Worm (Caenorhabditis elegans): Measurements from ENCODE around the gene srw-1.

srw-1 gene

DNA sequence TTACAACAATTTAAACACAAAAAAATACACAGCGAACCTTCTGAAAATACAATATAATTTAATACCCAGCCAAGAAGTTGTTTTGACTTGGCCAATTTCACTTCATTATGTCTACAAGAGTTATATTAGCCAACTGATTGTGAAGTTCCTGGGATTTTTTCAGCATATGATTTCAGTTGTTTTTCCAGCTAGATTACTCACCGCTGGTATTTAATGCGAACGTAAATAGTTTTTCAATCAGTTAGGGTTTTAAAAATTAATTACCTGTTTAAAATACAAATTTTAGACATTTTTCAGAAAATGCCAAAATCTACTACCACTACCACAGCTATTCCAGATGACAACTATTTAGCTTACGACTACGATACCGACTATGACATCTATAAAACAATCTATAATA is 27.6 kb downstream of the srw-1 start, which contains the start of gene srw-14:
Gene srw-14, plus strand, starts transcription at position 301 of the 400 bp plus-strand sequence.
- TF ChIP-seq attf-4 (tag; optimal IDR thresholded peaks at IDR 0.05) (no peak), ceh-62 (tag; optimal IDR thresholded peaks at IDR 0.05) (no peak), hlh-30 (tag; optimal IDR thresholded peaks at IDR 0.05; ENCODE audit: insufficient read depth) (no peak), ZK337.2 (GFP tag; IDR thresholded peaks at IDR 0.05) (no peak), madf-9 (GFP tag; conservative IDR thresholded peaks at IDR 0.05) (no peak), jun-1 (tag; optimal IDR thresholded peaks at IDR 0.05) (no peak), mep-1 (tag; optimal IDR thresholded peaks at IDR 0.05) (no peak), Y5F2A.4 (GFP tag; optimal IDR thresholded peaks at IDR 0.05) (no peak), mxl-2 (GFP tag; conservative IDR thresholded peaks at IDR 0.05) (no peak)

DNA sequence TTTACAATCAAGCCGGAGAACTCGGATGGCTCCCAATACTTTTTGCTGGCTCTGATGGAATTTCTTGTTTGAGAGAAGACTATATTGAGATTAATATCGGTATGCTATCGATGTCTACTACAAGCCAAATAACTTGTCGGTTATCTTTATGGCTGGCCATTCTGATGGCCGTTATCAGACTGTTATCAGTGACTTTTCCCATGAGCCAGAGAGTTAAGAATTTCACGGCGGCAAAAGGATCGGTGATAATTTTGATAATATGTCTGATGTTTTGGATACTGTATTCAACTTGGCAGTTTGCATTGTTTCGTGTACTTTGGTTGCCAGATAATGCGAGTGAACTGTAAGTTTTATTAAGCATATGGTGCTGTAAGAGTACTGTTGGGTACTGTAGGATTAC is 28.2 kb downstream of the srw-1 start:
- TF ChIP-seq pqm-1 (tag; optimal IDR thresholded peaks at IDR 0.05) (peak; percentile 41), ctbp-1 (GFP tag; IDR thresholded peaks at IDR 0.05) (no peak)

DNA sequence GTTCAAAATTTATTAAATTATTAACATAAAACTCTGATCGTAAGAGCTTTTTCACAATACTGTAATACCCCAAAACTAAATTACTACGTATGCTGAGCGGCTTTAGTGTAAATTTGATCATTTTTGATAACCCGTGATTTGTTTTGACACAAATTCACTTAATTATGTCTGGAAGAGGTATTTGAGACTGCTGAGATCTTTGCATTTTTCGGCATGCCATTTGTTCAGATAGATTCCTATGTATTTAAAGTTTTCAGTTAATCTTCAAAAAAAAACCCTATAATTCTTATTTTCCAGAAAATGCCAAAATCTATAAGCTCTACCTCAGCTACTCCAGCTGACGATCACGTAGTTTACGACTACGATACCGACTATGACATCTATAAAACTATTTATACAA is 32.2 kb downstream of the srw-1 start, which contains the start of gene srw-15:
Gene srw-15, plus strand, starts transcription at position 301 of the 400 bp plus-strand sequence.
- TF ChIP-seq hmg-1.1 (GFP tag; IDR thresholded peaks at IDR 0.05) (no peak), ceh-20 (GFP tag; IDR thresholded peaks at IDR 0.05) (no peak), F44E2.7 (GFP tag; IDR thresholded peaks at IDR 0.05) (no peak), nhr-237 (tag; optimal IDR thresholded peaks at IDR 0.05) (no peak), unc-130 (GFP tag; optimal IDR thresholded peaks at IDR 0.05) (no peak), nhr-102 (tag; optimal IDR thresholded peaks at IDR 0.05) (no peak), F10B5.3 (tag; optimal IDR thresholded peaks at IDR 0.05) (no peak), attf-4 (tag; optimal IDR thresholded peaks at IDR 0.05) (no peak), Y48G9A.11 (GFP tag; IDR thresholded peaks at IDR 0.05) (no peak)

DNA sequence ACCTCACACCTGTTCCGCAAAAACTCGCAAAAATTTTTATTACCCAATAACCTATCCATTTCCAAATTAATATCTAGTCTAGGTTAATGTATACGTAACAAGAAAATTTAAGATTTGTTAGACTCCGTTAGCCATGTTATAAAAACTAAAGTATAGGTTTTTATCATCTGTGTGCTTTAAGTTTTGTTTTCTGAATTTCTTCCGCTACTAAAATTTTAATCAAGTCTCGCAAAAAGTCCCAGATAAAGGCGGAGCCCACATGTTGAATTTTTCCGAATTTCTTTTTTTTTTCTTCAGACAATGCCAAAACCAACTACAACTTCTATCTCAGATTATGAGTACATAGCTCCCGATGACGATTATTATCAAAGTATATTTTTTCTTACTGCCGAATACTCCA is 34.1 kb downstream of the srw-1 start, which contains the start of gene srw-13:
Gene srw-13, plus strand, starts transcription at position 301 of the 400 bp plus-strand sequence.
- no peak for TF ChIP-seq zip-11 (GFP tag; IDR thresholded peaks at IDR 0.05)
- peak; percentile 29 for TF ChIP-seq aha-1 (tag)
- no peak for TF ChIP-seq lsy-2 (tag; optimal IDR thresholded peaks at IDR 0.05)
- TF ChIP-seq mdl-1 (tag; optimal IDR thresholded peaks at IDR 0.05): no peak

DNA sequence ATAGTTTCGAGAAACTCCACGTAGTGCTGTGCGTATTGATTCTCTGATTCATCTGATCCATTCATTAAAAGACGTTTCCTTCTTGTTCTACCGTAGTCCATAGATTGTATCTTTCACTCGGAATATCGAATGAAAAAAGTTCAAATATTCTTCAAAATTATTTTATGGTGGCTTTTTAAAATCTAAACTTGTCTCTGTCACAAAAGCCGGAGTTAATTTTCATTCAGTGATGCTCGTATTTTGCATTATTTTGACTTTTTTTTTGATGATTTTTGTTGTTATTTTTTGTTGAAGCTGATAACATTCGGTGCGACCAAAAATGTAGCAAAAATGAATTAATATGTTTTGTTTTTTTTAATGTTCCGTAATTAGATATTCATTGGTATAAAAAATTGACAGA is 37.6 kb downstream of the srw-1 start, which contains the start of gene nhr-164:
Gene nhr-164, minus strand, starts transcription at position 101 of the 400 bp plus-strand sequence.
- no peak for TF ChIP-seq Y48G9A.11 (GFP tag; IDR thresholded peaks at IDR 0.05)
- no peak for TF ChIP-seq Y75B8A.6 (GFP tag; IDR thresholded peaks at IDR 0.05)
- no peak for TF ChIP-seq nhr-41 (GFP tag; IDR thresholded peaks at IDR 0.05)
- no peak for TF ChIP-seq lsy-2 (tag; optimal IDR thresholded peaks at IDR 0.05)
- no peak for TF ChIP-seq hlh-11 (tag; optimal IDR thresholded peaks at IDR 0.05)
- TF ChIP-seq mxl-2 (GFP tag; conservative IDR thresholded peaks at IDR 0.05): no peak
- no peak for TF ChIP-seq daf-8 (GFP tag; IDR thresholded peaks at IDR 0.05)

DNA sequence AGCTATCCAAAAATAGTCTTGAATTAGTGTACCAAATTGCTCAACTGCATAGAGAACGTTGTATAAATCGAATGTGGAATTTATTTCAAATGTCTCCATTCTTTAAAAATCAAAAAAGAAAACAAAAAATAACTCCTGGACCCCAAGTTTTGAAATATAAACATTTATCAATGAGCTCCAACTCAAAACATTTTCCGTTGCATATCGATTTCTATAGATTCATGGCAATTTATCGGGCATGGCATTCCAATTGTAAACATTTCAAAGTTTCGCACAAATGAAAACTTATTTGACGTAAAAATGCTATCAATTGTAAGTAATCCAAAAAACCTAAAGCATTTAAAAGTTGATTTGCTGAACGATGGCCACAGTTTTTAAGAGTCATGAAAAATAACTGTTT is 40.5 kb downstream of the srw-1 start, which contains the start of gene srw-12:
Gene srw-12, minus strand, starts transcription at position 101 of the 400 bp plus-strand sequence.
- TF ChIP-seq rbr-2 (tag; optimal IDR thresholded peaks at IDR 0.05) (no peak), Y48G9A.11 (GFP tag; IDR thresholded peaks at IDR 0.05) (no peak), hmg-1.1 (GFP tag; IDR thresholded peaks at IDR 0.05) (no peak), skn-1 (tag; optimal IDR thresholded peaks at IDR 0.05) (no peak), unc-62 (GFP tag; optimal IDR thresholded peaks at IDR 0.05 in 1 of 2) (peak in 1 of 2 experiments; percentile 33), unc-62 (tag; optimal IDR thresholded peaks at IDR 0.05) (no peak)

All from whole organism, L4 larva.